ENCODE assay signal across 1 worm cellular context in the genomic region with DNA sequence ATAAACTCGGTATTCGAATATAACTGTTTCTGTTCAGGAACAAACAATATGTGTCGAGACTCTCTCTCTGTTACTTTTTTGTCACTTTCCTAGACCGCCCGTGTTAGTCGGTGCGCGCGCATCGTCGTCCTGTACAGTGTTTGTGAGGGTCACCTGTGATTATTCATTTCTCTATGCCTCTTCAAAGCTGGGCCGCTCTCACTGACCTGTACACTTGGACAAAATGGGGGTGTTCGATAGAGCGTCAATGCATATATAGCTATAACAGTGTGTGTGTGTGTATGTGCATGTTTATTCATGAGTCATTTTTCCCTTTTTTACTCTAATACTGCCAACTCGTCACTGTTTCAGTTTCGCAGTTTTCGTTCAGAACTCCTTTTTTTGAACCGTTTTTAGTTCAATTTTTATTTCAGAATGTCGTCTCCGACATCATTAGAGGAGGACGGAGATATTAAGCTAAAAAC.
TF ChIP-seq lines count a peak whose summit lies in the region.

A gene (plus strand): TSS at position 414 of the 464 bp plus-strand sequence.

TF ChIP-seq in whole organism, L1 larva, 84 proteins besides CTCF, POLR2A, EP300 and RAD21 (continued from another document):
- TF ChIP-seq jun-1 (tag; optimal IDR thresholded peaks at IDR 0.05; lab: Kevin White, UChicago) (peak; percentile 20), ceh-63 (GFP tag; optimal IDR thresholded peaks at IDR 0.05; lab: Kevin White, UChicago) (no peak), grh-1 (GFP tag; IDR thresholded peaks at IDR 0.05; lab: Robert Waterston, UW) (peak; percentile 44), mep-1 (tag; optimal IDR thresholded peaks at IDR 0.05; lab: Kevin White, UChicago) (peak; percentile 70), alr-1 (tag; optimal IDR thresholded peaks at IDR 0.05; lab: Kevin White, UChicago; ENCODE audit: borderline replicate concordance) (no peak), mdl-1 (tag; optimal IDR thresholded peaks at IDR 0.05; lab: Kevin White, UChicago) (peak in 1 of 2 experiments; percentile 36), xbp-1 (tag; optimal IDR thresholded peaks at IDR 0.05; lab: Kevin White, UChicago) (peak; percentile 30), zag-1 (tag; optimal IDR thresholded peaks at IDR 0.05; lab: Kevin White, UChicago) (no peak), lsy-2 (tag; optimal IDR thresholded peaks at IDR 0.05; lab: Kevin White, UChicago) (peak; percentile 56 to 58), nhr-12 (tag; optimal IDR thresholded peaks at IDR 0.05; lab: Kevin White, UChicago) (no peak), nhr-85 (tag; lab: Kevin White, UChicago) (peak; percentile 81), unc-30 (tag; optimal IDR thresholded peaks at IDR 0.05; lab: Kevin White, UChicago) (no peak), unc-62 (GFP tag; optimal IDR thresholded peaks at IDR 0.05; lab: Kevin White, UChicago) (no peak), aha-1 (tag; optimal IDR thresholded peaks at IDR 0.05; lab: Kevin White, UChicago) (no peak), fkh-4 (tag; optimal IDR thresholded peaks at IDR 0.05; lab: Kevin White, UChicago; ENCODE audit: borderline replicate concordance) (no peak), elt-2 (tag; optimal IDR thresholded peaks at IDR 0.05; lab: Kevin White, UChicago) (peak; percentile 68), ama-1 (optimal IDR thresholded peaks at IDR 0.05; lab: Kevin White, UChicago) (peak; percentile 91), efl-3 (GFP tag; optimal IDR thresholded peaks at IDR 0.05; lab: Kevin White, UChicago) (no peak), C16A3.4 (tag; optimal IDR thresholded peaks at IDR 0.05; lab: Kevin White, UChicago) (peak; percentile 60), nhr-237 (tag; optimal IDR thresholded peaks at IDR 0.05; lab: Kevin White, UChicago) (no peak), blmp-1 (tag; optimal IDR thresholded peaks at IDR 0.05; lab: Kevin White, UChicago) (peak; percentile 84), irx-1 (tag; optimal IDR thresholded peaks at IDR 0.05; lab: Kevin White, UChicago) (peak; percentile 29), aly-2 (tag; optimal IDR thresholded peaks at IDR 0.05; lab: Kevin White, UChicago) (peak; percentile 11), unc-130 (tag; optimal IDR thresholded peaks at IDR 0.05; lab: Kevin White, UChicago) (no peak), lin-35 (GFP tag; optimal IDR thresholded peaks at IDR 0.05; lab: Kevin White, UChicago) (peak; percentile 25 to 81), nhr-77 (tag; optimal IDR thresholded peaks at IDR 0.05; lab: Kevin White, UChicago) (peak; percentile 79), lin-14 (GFP tag; optimal IDR thresholded peaks at IDR 0.05; lab: Kevin White, UChicago) (peak; percentile 83)
TF ChIP-seq in whole organism, L1 larva: peak in this region for 37.
